Fruit fly (Drosophila melanogaster): ENCODE measurements around the gene msi.

The msi gene

DNA sequence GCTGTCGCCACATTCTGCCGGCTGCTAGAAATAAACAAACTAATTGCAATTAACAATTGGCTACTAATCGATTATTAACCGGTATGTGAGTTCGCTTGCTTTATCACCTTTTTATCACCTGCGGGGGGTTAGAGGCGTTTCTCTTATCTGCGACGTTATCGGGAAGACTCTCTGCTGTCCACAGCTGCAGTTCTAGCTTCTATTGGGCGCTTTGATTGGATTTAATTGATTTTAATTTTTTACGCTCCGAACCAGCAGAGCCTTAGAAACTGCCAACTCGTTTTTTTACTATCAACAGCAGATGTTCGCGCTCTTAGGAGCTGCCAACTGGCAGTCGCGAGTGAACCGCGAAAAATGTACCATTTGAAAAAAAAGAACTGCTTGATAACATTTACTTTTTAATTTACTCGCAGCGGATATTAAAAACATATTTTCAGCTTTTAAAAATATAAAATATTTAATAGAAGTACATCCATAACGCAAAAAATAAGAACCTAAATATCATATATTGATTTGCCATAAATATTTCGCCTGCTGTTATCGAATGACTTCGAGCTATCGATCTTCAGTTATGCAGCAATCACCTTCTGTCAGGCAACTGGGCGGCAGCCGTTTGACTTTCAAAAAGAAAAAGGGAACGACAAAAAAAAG, 110.8 kb downstream of the msi start, which contains the start of gene Ssadh (continued):
- TF ChIP-seq CG42726 (GFP tag; IDR thresholded peaks at IDR 0.05; ENCODE audit: partially characterized antibody) (no peak), twi (tag; optimal IDR thresholded peaks at IDR 0.05) (peak; percentile 61), Ravus (GFP tag; IDR thresholded peaks at IDR 0.05) (no peak), sima (GFP tag; optimal IDR thresholded peaks at IDR 0.05) (no peak), Drgx (GFP tag; IDR thresholded peaks at IDR 0.05) (no peak), CG11504 (tag; optimal IDR thresholded peaks at IDR 0.05) (peak; percentile 44), Pdp1 (GFP tag; optimal IDR thresholded peaks at IDR 0.05) (no peak), CG13624 (GFP tag; optimal IDR thresholded peaks at IDR 0.05) (peak; percentile 8), grn (GFP tag; optimal IDR thresholded peaks at IDR 0.05) (no peak), klu (GFP tag; IDR thresholded peaks at IDR 0.05) (no peak), bbx (GFP tag; IDR thresholded peaks at IDR 0.05; ENCODE audit: partially characterized antibody) (peak; percentile 48; the same call in 1 of the 2 replicates), odd (GFP tag; optimal IDR thresholded peaks at IDR 0.05) (no peak), fru (optimal IDR thresholded peaks at IDR 0.05) (no peak), dati (GFP tag; IDR thresholded peaks at IDR 0.05) (no peak), CG7963 (GFP tag; IDR thresholded peaks at IDR 0.05; ENCODE audit: partially characterized antibody) (peak; percentile 50; the same call in 1 of the 3 replicates), Atf6 (GFP tag; IDR thresholded peaks at IDR 0.05) (no peak), Dp (GFP tag; optimal IDR thresholded peaks at IDR 0.05) (peak; percentile 93), CG6272 (GFP tag; IDR thresholded peaks at IDR 0.05) (no peak), pita (GFP tag; optimal IDR thresholded peaks at IDR 0.05) (no peak), Spps (tag; optimal IDR thresholded peaks at IDR 0.05) (no peak), CG15601 (tag; optimal IDR thresholded peaks at IDR 0.05) (peak; percentile 18), CG18619 (GFP tag; optimal IDR thresholded peaks at IDR 0.05) (no peak), MBD-R2 (GFP tag; IDR thresholded peaks at IDR 0.05) (peak; percentile 86), oc (tag; optimal IDR thresholded peaks at IDR 0.05) (no peak), CG4617 (GFP tag; optimal IDR thresholded peaks at IDR 0.05; ENCODE audit: borderline replicate concordance) (peak; percentile 28), CG9932 (GFP tag; IDR thresholded peaks at IDR 0.05) (no peak), repo (GFP tag; optimal IDR thresholded peaks at IDR 0.05) (no peak), Adf1 (GFP tag; IDR thresholded peaks at IDR 0.05) (peak; percentile 49), CG2712 (tag; optimal IDR thresholded peaks at IDR 0.05) (peak; percentile 29), Bteb2 (GFP tag; optimal IDR thresholded peaks at IDR 0.05) (no peak), CG31365 (tag; optimal IDR thresholded peaks at IDR 0.05) (peak; percentile 16), Six4 (GFP tag; optimal IDR thresholded peaks at IDR 0.05) (no peak), exex (tag; optimal IDR thresholded peaks at IDR 0.05) (peak; percentile 75), Myb (GFP tag; optimal IDR thresholded peaks at IDR 0.05) (peak; percentile 99), sr (GFP tag; IDR thresholded peaks at IDR 0.05) (no peak), Antp (GFP tag; optimal IDR thresholded peaks at IDR 0.05) (no peak), Opbp (GFP tag; IDR thresholded peaks at IDR 0.05; ENCODE audit: partially characterized antibody) (peak; percentile 37; the same call in 1 of the 3 replicates), HHEX (GFP tag; optimal IDR thresholded peaks at IDR 0.05) (no peak), lov (optimal IDR thresholded peaks at IDR 0.05) (no peak), lov (GFP tag; IDR thresholded peaks at IDR 0.05) (no peak), Dad (GFP tag; optimal IDR thresholded peaks at IDR 0.05) (no peak), CG11695 (GFP tag; IDR thresholded peaks at IDR 0.05) (no peak), CG12071 (GFP tag; optimal IDR thresholded peaks at IDR 0.05) (no peak), CG9609 (GFP tag; optimal IDR thresholded peaks at IDR 0.05) (no peak), zen (tag; optimal IDR thresholded peaks at IDR 0.05) (peak; percentile 4), CG10565 (GFP tag; optimal IDR thresholded peaks at IDR 0.05) (no peak), CG13775 (GFP tag; optimal IDR thresholded peaks at IDR 0.05) (no peak), CG17568 (GFP tag; optimal IDR thresholded peaks at IDR 0.05) (no peak), CG18599 (GFP tag; optimal IDR thresholded peaks at IDR 0.05) (no peak), CrebB (tag; optimal IDR thresholded peaks at IDR 0.05) (no peak), CG10274 (GFP tag; optimal IDR thresholded peaks at IDR 0.05) (no peak)
